Fruit fly (Drosophila melanogaster) S2 (cell line): ENCODE results near the gene CG31064.

ENCODE experiments used
- CG8478 ChIP-seq: fragments of >200 bp; optimal IDR thresholded peaks from 2 replicates; lab custom pipeline; 2018
- CTCF ChIP-seq, 2 experiments: fragments of >200 bp; optimal IDR thresholded peaks; 2 replicates each; lab custom pipeline; 2018

CG31064 gene

DNA sequence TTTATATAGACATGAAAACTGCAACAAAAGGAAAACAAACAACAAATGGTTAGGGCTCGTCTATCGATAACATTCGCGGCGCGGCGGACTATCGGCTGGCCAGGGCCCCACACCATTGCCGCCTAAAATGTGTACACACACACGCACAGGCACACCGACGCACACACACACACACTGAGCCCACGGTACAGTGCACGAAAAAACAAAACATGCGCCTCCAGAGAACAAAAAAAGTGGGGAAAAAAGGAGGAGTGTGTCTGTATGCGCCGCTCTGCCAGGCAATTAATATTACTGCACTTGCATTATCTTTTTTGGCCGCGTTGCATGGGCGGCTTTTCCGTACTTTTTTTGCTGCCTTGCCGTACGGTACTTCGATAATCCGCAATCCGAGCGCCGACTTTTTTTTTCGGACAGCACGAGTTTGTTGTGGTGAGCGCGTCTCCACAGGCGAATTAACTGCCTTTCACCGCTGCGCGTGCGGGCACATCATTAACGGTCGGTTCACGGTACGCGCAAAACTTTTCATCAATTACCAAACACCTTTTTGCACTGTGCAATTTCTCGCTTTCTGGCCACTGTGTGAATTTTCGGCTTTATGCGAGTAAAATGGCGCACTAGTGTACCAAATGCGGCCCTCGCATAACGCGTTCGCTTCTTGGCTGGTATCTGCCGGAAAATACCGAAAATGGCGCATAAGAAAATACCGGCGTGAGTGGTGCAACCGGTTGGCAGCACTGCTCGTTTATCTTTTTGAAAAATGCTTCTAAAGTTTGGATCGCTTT, 24.7 kb upstream of the CG31064 start, which contains the start of gene woc:
Gene woc, minus strand, starts transcription at position 622 of the 782 bp plus-strand sequence.
- TF ChIP-seq CG8478 (lab: Kevin White, UChicago) (no peak), CTCF (optimal IDR thresholded peaks at IDR 0.05; lab: Kevin White, UChicago) (peak; percentile 24 to 33)

DNA sequence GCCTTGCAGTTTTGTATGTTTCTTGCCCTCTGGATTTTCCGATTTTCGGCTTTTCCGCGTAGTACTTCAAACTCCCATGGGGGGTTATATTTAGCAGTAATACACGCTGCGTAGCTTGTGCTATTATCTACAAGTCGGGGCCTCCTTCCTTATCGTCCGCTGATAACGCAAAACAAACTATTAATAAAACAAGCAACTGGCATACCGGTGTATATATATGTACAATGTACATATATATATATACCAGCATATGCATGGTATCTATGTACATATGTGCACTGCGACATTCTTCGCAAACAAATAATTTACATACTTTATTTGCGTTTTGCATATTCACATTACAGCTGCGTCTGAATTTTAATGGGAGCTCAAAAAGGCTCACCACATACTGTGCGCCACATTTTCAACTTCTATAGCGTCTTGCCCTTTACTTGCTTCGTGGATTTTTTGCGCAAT, 15.1 kb upstream of the CG31064 start:
- TF ChIP-seq CG8478 (lab: Kevin White, UChicago), result no peak
- no peak for TF ChIP-seq CTCF (optimal IDR thresholded peaks at IDR 0.05; lab: Kevin White, UChicago)

DNA sequence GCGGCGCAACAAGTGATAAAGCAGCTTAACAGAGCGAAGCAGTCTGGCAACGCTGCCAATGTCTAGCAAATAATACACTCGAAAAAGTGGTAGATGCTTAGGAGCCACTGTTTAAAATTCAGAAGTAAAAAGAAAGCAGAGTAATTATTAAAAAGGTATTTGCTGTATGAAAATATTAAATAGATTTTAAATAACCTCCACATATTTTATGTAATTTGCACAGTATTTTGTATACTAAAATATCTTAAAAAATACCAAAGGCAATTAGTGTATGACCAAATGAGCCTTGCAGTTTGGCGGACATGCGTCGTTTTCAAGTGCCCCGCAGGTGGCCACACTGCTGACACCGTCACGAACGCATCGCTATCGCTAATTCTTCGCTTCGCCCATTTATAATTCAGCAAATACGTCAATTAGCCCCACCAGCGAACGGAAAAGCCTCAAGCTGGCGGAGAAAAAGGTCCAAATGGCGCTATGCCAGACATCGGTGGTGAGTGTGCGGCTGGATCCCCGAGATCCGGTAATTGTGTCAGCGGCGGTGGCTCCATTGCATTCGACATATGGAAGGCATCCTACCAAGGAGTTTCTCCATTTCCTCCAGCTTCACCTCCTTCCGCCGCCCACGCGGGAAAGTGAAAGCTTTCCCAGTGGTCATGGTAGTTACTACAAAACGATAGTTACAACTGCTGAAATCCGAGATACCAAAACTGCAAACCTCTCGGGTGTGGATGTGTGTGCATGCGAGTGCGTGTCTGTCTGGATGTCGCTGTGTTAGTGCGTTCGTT, 14.4 kb upstream of the CG31064 start, which contains the start of gene pll:
Gene pll, minus strand, starts transcription at position 47 of the 785 bp plus-strand sequence.
- TF ChIP-seq CTCF (optimal IDR thresholded peaks at IDR 0.05; lab: Kevin White, UChicago), result no peak
- no peak for TF ChIP-seq CG8478 (lab: Kevin White, UChicago)

DNA sequence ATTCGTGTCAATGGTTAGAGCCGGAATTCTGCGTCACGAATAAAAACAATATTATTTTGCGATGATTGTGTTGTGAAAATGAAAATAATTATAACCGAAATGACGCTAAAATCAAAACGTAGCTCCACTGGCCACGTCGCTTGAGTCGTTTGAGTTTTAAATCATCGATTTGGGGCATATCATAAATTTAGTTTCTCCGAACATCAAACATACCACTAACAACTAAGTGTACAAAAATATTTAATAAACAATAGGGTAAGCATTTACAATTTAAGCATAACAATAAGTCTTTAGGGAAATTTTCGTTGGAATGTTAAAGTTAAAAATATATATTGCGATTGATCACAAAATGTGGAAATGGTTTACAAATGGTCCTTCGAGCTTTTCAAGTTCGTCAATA, 12.0 kb upstream of the CG31064 start, which contains the start of the genes TTLL6B and TfIIA-L:
Gene TTLL6B, minus strand, starts transcription at position 101 of the 400 bp plus-strand sequence.
Gene TfIIA-L, plus strand, starts transcription at position 206 of the 400 bp plus-strand sequence.
- TF ChIP-seq CG8478 (lab: Kevin White, UChicago) (no peak), CTCF (optimal IDR thresholded peaks at IDR 0.05; lab: Kevin White, UChicago) (no peak)

DNA sequence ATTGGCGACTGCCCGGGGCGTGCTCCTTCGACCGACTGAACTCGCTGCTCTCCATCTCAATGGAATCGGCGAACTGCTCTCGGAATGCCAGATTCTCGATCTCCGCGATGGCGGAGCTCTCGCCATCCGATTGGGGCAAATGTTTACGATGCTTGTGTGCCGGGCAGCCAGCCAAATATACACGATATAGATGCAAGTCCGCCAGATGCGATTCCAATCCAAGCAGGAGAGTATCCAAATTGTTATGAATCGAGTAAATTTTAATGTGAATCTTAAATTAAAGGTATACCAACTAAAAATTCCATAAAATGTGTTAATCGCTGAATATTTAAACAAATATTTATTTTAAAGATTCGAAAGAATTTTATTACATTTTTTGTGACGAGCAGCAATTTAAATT, 9.0 kb upstream of the CG31064 start, which contains the start of gene CG5984:
Gene CG5984, minus strand, starts transcription at position 101 of the 400 bp plus-strand sequence.
- TF ChIP-seq CG8478 (lab: Kevin White, UChicago) (no peak), CTCF (optimal IDR thresholded peaks at IDR 0.05; lab: Kevin White, UChicago) (no peak)

DNA sequence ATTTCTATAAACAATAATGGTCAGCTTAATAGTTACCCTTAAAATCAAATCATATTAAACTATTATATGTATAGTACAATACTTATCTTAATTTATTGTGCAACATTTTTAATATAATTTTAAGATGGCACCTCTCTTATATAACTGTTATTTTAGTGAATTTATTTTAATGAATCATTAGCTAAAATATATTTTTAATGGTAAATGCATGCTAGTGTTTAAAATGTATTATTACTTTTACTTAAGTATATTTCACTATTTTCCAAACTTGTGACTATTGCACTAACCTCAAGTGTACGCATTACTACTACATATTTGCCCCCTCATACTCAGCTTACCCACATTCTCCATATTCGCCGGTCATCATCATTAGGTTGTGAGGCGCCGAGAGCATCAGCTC, 7.4 kb upstream of the CG31064 start:
- TF ChIP-seq CTCF (optimal IDR thresholded peaks at IDR 0.05; lab: Kevin White, UChicago), result no peak
- TF ChIP-seq CG8478 (lab: Kevin White, UChicago), result no peak

DNA sequence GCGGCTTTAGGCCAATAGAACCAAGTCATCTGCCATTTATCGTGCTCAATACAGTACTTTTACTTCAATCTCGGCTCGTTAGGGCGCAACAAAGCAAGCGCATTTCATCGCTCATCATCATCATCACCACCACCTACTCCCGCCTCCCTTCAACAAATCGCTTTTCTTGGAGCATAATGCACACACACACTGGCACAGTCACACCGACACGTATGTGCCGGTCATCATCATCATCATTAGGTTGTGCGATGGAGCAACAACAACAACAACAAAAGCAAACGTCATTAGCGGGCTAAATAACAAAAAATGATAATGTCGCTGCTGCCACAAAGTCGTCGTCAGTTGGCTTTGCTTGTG, 6.5 kb upstream of the CG31064 start:
- TF ChIP-seq CG8478 (lab: Kevin White, UChicago), result no peak
- no peak for TF ChIP-seq CTCF (optimal IDR thresholded peaks at IDR 0.05; lab: Kevin White, UChicago)

DNA sequence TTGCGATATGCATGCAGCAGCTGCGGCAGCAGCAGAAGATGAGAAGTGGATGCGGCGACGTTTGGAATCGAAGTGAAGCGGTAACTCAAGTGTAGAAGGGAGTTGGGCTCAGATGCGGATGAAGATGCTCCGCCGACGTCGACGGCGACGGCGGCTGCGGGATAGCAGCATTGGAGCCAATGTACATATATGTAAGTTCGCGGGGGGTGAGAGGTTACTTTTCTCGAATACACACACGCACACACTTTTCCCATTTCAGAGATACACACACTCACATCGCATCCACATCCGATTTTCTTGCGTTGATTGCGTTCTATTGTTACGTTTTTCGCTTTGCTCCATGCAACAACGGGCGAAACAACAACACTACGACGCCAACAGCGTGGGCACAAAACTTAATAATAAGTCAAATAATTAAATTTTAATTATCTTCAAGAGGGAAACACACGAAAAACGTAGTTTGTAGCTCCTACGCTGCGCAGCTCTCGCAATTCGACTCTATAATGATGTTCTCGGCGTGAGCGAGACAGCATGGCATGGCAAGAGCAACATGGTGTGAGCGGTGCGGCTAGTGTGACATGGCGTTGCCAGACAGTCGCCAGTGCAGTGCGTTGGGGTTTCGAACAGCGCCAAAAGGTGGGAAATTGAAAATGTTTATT, 6.0 kb upstream of the CG31064 start, which contains the start of gene CG18766:
Gene CG18766, minus strand, starts transcription at position 508 of the 659 bp plus-strand sequence.
- TF ChIP-seq CG8478 (lab: Kevin White, UChicago), result peak; percentile 11
- peak; percentile 53 to 65 for TF ChIP-seq CTCF (optimal IDR thresholded peaks at IDR 0.05; lab: Kevin White, UChicago)

- TF ChIP-seq CG8478 (lab: Kevin White, UChicago) (no peak), CTCF (optimal IDR thresholded peaks at IDR 0.05; lab: Kevin White, UChicago) (no peak)
Measured at dm6 chr3R:27244412-27244741, 5.5 kb upstream of the CG31064 start.

DNA sequence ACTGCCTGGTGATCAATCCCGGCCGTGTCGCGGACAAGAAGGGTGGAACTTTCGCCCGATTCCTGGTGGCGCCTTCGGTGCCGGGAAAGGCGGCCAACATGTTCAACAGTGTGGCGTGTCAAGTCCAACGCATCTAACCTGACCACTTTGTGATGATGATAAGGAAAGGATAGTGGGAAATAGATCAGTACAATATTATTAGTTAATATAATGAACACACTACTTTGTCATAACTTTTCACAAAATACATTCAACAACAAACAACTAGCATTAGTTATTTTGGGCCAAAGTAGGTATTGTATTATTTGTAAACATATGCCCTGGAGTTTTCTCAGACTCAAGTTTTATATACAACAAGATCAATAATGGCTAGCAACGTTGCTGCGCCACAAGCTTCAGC, 2.1 kb upstream of the CG31064 start, which contains the start of gene CG17991:
Gene CG17991, plus strand, starts transcription at position 301 of the 400 bp plus-strand sequence.
- no peak for TF ChIP-seq CG8478 (lab: Kevin White, UChicago)
- TF ChIP-seq CTCF (optimal IDR thresholded peaks at IDR 0.05; lab: Kevin White, UChicago), result no peak

DNA sequence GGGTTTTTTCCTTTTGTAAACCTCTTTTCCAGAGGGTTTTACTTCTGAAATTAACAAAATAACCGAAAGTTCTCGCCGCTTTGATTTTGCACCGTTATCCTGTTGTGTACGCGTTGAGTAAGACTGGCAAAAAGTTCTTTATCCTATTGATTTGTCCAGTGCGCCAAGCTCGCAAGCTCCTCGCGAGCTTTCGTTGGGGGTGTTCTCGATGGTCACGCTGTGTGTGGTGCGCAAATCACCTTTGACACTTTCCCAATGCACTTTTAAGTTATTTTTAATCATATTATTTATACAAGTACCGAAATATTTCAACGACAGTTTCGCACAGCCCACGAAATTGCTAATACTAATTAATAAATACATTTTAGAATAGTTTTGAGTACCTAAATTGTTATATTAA, 905 bp downstream of the CG31064 start:
- no peak for TF ChIP-seq CG8478 (lab: Kevin White, UChicago)

DNA sequence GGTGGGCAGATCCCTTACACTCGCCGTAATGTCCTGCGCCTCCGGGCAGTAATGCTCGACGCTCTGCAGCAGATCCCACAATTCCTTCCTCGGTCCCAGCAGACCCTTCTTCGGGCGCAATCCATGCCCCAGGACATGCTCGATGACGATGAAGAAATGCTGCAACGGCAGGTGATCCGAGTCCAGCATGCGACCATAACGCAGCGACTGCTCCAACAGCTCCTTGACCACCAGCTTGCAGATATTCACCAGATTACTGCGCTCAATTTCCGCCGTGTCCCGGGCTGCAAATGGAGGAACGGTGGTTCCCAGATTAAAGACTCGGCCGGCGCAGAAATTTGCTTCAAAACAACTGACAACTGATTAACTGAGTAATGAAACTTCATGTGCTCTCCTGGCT, 5.5 kb downstream of the CG31064 start, which contains the start of gene CG31068:
Gene CG31068, plus strand, starts transcription at position 301 of the 400 bp plus-strand sequence.
- TF ChIP-seq CTCF (optimal IDR thresholded peaks at IDR 0.05; lab: Kevin White, UChicago) (no peak), CG8478 (lab: Kevin White, UChicago) (no peak)

DNA sequence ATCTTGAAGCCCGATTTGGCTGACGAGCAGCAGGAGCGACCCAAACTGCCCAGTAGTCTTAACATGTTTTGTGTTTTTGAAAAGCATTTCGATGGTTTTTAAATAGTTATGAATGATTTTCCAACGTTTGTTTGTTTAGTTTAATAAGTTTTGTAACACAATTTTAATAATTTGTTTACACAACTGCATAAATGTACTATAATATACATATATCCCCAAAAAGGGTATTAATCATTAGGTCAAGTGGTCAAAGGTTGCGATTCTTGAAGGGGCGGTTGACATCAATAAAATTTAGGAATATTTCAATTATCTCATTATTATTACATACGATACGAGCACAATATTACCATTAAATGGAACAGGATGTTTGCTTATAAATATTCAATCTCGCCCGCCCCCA, 9.5 kb downstream of the CG31064 start, which contains the start of gene CG42814:
Gene CG42814, minus strand, starts transcription at position 101 of the 400 bp plus-strand sequence.
- TF ChIP-seq CG8478 (lab: Kevin White, UChicago), result no peak
- TF ChIP-seq CTCF (optimal IDR thresholded peaks at IDR 0.05; lab: Kevin White, UChicago), result no peak

DNA sequence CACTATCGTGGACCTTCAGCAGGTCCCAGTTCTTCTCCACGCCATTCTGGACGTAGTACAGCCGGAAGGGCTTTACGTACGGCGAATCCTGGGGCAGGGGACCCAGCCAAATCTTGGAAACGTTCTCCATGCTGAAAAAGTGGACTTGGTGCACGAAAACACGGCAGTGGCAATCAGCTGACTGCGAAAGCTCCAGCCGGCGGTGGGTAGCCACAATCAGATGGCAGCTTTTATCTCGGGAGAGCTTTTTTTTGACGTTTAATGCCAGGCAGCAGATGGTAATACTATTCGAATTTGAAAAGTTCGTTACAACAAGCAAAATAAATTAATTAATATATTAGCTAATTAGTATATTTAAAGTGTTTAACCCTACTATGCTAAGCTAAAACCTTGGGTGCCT, 10.5 kb downstream of the CG31064 start, which contains the start of gene CG42813:
Gene CG42813, minus strand, starts transcription at position 220 of the 400 bp plus-strand sequence.
- TF ChIP-seq CTCF (optimal IDR thresholded peaks at IDR 0.05; lab: Kevin White, UChicago), result no peak
- TF ChIP-seq CG8478 (lab: Kevin White, UChicago), result no peak
